Worm (Caenorhabditis elegans) whole organism, L2 larva: ENCODE data around the gene pas-2.

ENCODE experiments used
- C34F6.9 ChIP-seq: fragments of 150-350 bp; optimal IDR thresholded peaks from 2 replicates; lab custom pipeline; 2014; ENCODE audit warnings: missing biosample characterization, missing genetic modification characterization
- F13H6.1 ChIP-seq: sonication (generic microtip); optimal IDR thresholded peaks from 2 replicates; lab custom pipeline; 2016; ENCODE audit warnings: missing genetic modification characterization, missing compliant biosample characterization
- R02D3.7 ChIP-seq: fragments of 150-350 bp; optimal IDR thresholded peaks from 2 replicates; lab custom pipeline; 2014; ENCODE audit warnings: missing biosample characterization, missing genetic modification characterization
- Y55F3AM.14 ChIP-seq: fragments of 200-800 bp; sonication (Bioruptor generic); optimal IDR thresholded peaks from 2 replicates; lab custom pipeline; 2018; ENCODE audit warnings: mild to moderate bottlenecking, missing genetic modification characterization, missing compliant biosample characterization
- ZK546.5 ChIP-seq: sonication (generic microtip); optimal IDR thresholded peaks from 2 replicates; lab custom pipeline; 2017; ENCODE audit warnings: missing biosample characterization, missing genetic modification characterization
- ama-1 ChIP-seq: fragments of 150-350 bp; optimal IDR thresholded peaks from 2 replicates; lab custom pipeline; 2018; ENCODE audit warnings: inconsistent platforms
- blmp-1 ChIP-seq: sonication (generic microtip); optimal IDR thresholded peaks from 2 replicates; lab custom pipeline; 2017; ENCODE audit warnings: missing genetic modification characterization, mild to moderate bottlenecking, missing compliant biosample characterization, antibody characterized with exemption, moderate library complexity; ENCODE audit not compliant: insufficient read depth
- crh-2 ChIP-seq: sonication (generic microtip); optimal IDR thresholded peaks from 2 replicates; lab custom pipeline; 2017; ENCODE audit warnings: missing biosample characterization, missing genetic modification characterization
- elt-1 ChIP-seq: fragments of 150-350 bp; optimal IDR thresholded peaks from 2 replicates; lab custom pipeline; 2014; ENCODE audit warnings: missing biosample characterization, missing genetic modification characterization
- elt-3 ChIP-seq: sonication (generic microtip); optimal IDR thresholded peaks from 2 replicates; lab custom pipeline; 2017; ENCODE audit warnings: missing biosample characterization, missing genetic modification characterization
- fos-1 ChIP-seq: fragments of 150-350 bp; optimal IDR thresholded peaks from 2 replicates; lab custom pipeline; 2014; ENCODE audit warnings: missing biosample characterization, missing genetic modification characterization
- gmeb-1 ChIP-seq: fragments of 150-350 bp; optimal IDR thresholded peaks from 2 replicates; lab custom pipeline; 2014; ENCODE audit warnings: missing biosample characterization, missing genetic modification characterization
- lin-11 ChIP-seq: fragments of 150-350 bp; sonication (generic microtip); optimal IDR thresholded peaks from 2 replicates; lab custom pipeline; 2014; ENCODE audit warnings: missing biosample characterization, missing genetic modification characterization, inconsistent platforms, mixed read lengths
- lin-39 ChIP-seq: fragments of 150-350 bp; optimal IDR thresholded peaks from 2 replicates; lab custom pipeline; 2014; ENCODE audit warnings: missing biosample characterization, missing genetic modification reagents, missing genetic modification characterization
- lsy-2 ChIP-seq, 2 experiments: fragments of 150-350 bp in 1 of 2; sonication (generic microtip) in 1 of 2; optimal IDR thresholded peaks; 2 replicates each; lab custom pipeline; 2014 to 2017; ENCODE audit warnings: missing biosample characterization in 2 of 2, missing genetic modification characterization in 2 of 2
- mdl-1 ChIP-seq, 2 experiments: fragments of 150-350 bp in 1 of 2; sonication (generic microtip) in 1 of 2; optimal IDR thresholded peaks; 2 replicates each; lab custom pipeline; 2017; ENCODE audit warnings: missing biosample characterization in 2 of 2, missing genetic modification characterization in 2 of 2
- nhr-11 ChIP-seq: fragments of 150-350 bp; optimal IDR thresholded peaks from 2 replicates; lab custom pipeline; 2014; ENCODE audit warnings: missing biosample characterization, missing genetic modification characterization
- nhr-12 ChIP-seq: fragments of 150-350 bp; optimal IDR thresholded peaks from 2 replicates; lab custom pipeline; 2014; ENCODE audit warnings: missing biosample characterization, missing genetic modification characterization
- nhr-129 ChIP-seq: fragments of 150-350 bp; optimal IDR thresholded peaks from 2 replicates; lab custom pipeline; 2014; ENCODE audit warnings: missing biosample characterization, missing genetic modification characterization
- nhr-21 ChIP-seq: fragments of 150-350 bp; optimal IDR thresholded peaks from 2 replicates; lab custom pipeline; 2014; ENCODE audit warnings: missing biosample characterization, missing genetic modification characterization
- nhr-23 ChIP-seq: fragments of 150-350 bp; optimal IDR thresholded peaks from 2 replicates; lab custom pipeline; 2014; ENCODE audit warnings: missing biosample characterization, missing genetic modification reagents, missing genetic modification characterization
- nhr-25 ChIP-seq: fragments of 150-350 bp; sonication (generic microtip); optimal IDR thresholded peaks from 3 replicates; lab custom pipeline; 2014; ENCODE audit warnings: missing biosample characterization, missing genetic modification characterization
- nhr-6 ChIP-seq: fragments of 150-350 bp; optimal IDR thresholded peaks from 2 replicates; lab custom pipeline; 2014; ENCODE audit warnings: missing biosample characterization, missing genetic modification characterization
- peb-1 ChIP-seq: fragments of 150-350 bp; optimal IDR thresholded peaks from 2 replicates; lab custom pipeline; 2014; ENCODE audit warnings: missing biosample characterization, missing genetic modification characterization
- sem-4 ChIP-seq: fragments of 150-350 bp; optimal IDR thresholded peaks from 2 replicates; lab custom pipeline; 2014; ENCODE audit warnings: missing biosample characterization, missing genetic modification reagents, missing genetic modification characterization
- skn-1 ChIP-seq: sonication (generic microtip); optimal IDR thresholded peaks from 2 replicates; lab custom pipeline; 2017; ENCODE audit warnings: missing biosample characterization, missing genetic modification characterization
- sma-3 ChIP-seq: sonication (generic microtip); optimal IDR thresholded peaks from 2 replicates; lab custom pipeline; 2016; ENCODE audit warnings: missing genetic modification reagents, missing genetic modification characterization, missing compliant biosample characterization
- sma-9 ChIP-seq, 2 experiments: fragments of 150-350 bp in 1 of 2; sonication (generic microtip) in 1 of 2; optimal IDR thresholded peaks; 2 replicates each; lab custom pipeline; 2014 to 2016; ENCODE audit warnings: missing genetic modification characterization in 2 of 2, mild to moderate bottlenecking in 1 of 2, missing biosample characterization in 1 of 2, missing compliant biosample characterization in 1 of 2, missing genetic modification reagents in 1 of 2, moderate library complexity in 1 of 2
- snpc-4 ChIP-seq: fragments of 150-350 bp; optimal IDR thresholded peaks from 2 replicates; lab custom pipeline; 2014; ENCODE audit warnings: missing biosample characterization, missing genetic modification characterization
- unc-39 ChIP-seq: fragments of 150-350 bp; optimal IDR thresholded peaks from 2 replicates; lab custom pipeline; 2014; ENCODE audit warnings: missing biosample characterization, missing genetic modification characterization
- unc-55 ChIP-seq: fragments of 150-350 bp; sonication (generic microtip); optimal IDR thresholded peaks from 3 replicates; lab custom pipeline; 2014; ENCODE audit warnings: missing biosample characterization, missing genetic modification reagents, missing genetic modification characterization
- zag-1 ChIP-seq: fragments of 150-350 bp; optimal IDR thresholded peaks from 2 replicates; lab custom pipeline; 2014; ENCODE audit warnings: missing biosample characterization, missing genetic modification characterization
- ztf-1 ChIP-seq: fragments of 200-800 bp; sonication (Bioruptor generic); conservative IDR thresholded peaks from 2 replicates; pipeline ENCODE4 v1.3.6; 2022; ENCODE audit warnings: missing genetic modification characterization, missing compliant biosample characterization
- ztf-11 ChIP-seq: sonication (generic microtip); optimal IDR thresholded peaks from 2 replicates; lab custom pipeline; 2017; ENCODE audit warnings: missing biosample characterization, missing genetic modification characterization

pas-2 gene

ce11 chrV:10730824-10731416 lies 39.2 kb upstream of the pas-2 start:
- peak; percentile 5 for TF ChIP-seq nhr-21 (tag; lab: Kevin White, UChicago)
- TF ChIP-seq blmp-1, result no peak
- TF ChIP-seq R02D3.7 (tag; lab: Kevin White, UChicago), result no peak
- TF ChIP-seq zag-1, result no peak
- no peak for TF ChIP-seq elt-3 (tag; lab: Kevin White, UChicago)
- TF ChIP-seq lsy-2 (tag; optimal IDR thresholded peaks at IDR 0.05; lab: Kevin White, UChicago), result peak in 1 of 2 experiments; percentile 5
- TF ChIP-seq Y55F3AM.14 (GFP tag; lab: Kevin White, UChicago), result no peak
- TF ChIP-seq nhr-11 (tag; lab: Kevin White, UChicago), result peak; percentile 28
- TF ChIP-seq ztf-1 (GFP tag; lab: Robert Waterston, UW), result no peak
- peak; percentile 14 for TF ChIP-seq F13H6.1 (tag; lab: Kevin White, UChicago)
- TF ChIP-seq lin-39 (tag; lab: Kevin White, UChicago), result no peak

- peak; percentile 3 for TF ChIP-seq F13H6.1 (tag; lab: Kevin White, UChicago)
- no peak for TF ChIP-seq ztf-11 (tag; lab: Kevin White, UChicago)
- peak; percentile 13 for TF ChIP-seq fos-1 (tag; lab: Kevin White, UChicago)
- peak; percentile 14 for TF ChIP-seq crh-2 (tag; lab: Kevin White, UChicago)
- TF ChIP-seq nhr-129 (tag; lab: Kevin White, UChicago), result peak; percentile 38
- TF ChIP-seq nhr-23 (tag; lab: Kevin White, UChicago), result no peak
- no peak for TF ChIP-seq ZK546.5 (tag; lab: Kevin White, UChicago)
- no peak for TF ChIP-seq zag-1
- TF ChIP-seq sma-9 (GFP tag; optimal IDR thresholded peaks at IDR 0.05; lab: Kevin White, UChicago), result peak; percentile 64
- TF ChIP-seq sma-9 (tag; optimal IDR thresholded peaks at IDR 0.05; lab: Kevin White, UChicago), result no peak
- TF ChIP-seq, all 48 proteins: peak for 5
Observed at ce11 chrV:10731989-10732472, 38.1 kb upstream of the pas-2 start, which contains the start of gene T28B11.1. T28B11.1 (minus strand) TSS chrV:10732422.

ce11 chrV:10736756-10737155 lies 33.4 kb upstream of the pas-2 start, which contains the start of the genes mre-11 and wdr-5.3:
mre-11 (minus strand) TSS chrV:10736868.
wdr-5.3 (plus strand) TSS chrV:10737116.
- no peak for TF ChIP-seq R02D3.7 (tag; lab: Kevin White, UChicago)
- TF ChIP-seq F13H6.1 (tag; lab: Kevin White, UChicago), result peak; percentile 67
- peak; percentile 40 for TF ChIP-seq nhr-6 (tag; lab: Kevin White, UChicago)
- TF ChIP-seq ztf-1 (GFP tag; lab: Robert Waterston, UW), result no peak
- no peak for TF ChIP-seq nhr-12 (tag; lab: Kevin White, UChicago)
- peak; percentile 89 for TF ChIP-seq sma-9 (GFP tag; optimal IDR thresholded peaks at IDR 0.05; lab: Kevin White, UChicago)
- TF ChIP-seq sma-9 (tag; optimal IDR thresholded peaks at IDR 0.05; lab: Kevin White, UChicago), result no peak
- no peak for TF ChIP-seq skn-1 (tag; lab: Kevin White, UChicago)
- no peak for TF ChIP-seq nhr-25 (tag; lab: Kevin White, UChicago)
- no peak for TF ChIP-seq unc-39 (tag; lab: Kevin White, UChicago)
- TF ChIP-seq ama-1 (lab: Kevin White, UChicago), result no peak
- TF ChIP-seq snpc-4 (tag; lab: Kevin White, UChicago), result peak; percentile 27
- TF ChIP-seq peb-1, result no peak
- TF ChIP-seq C34F6.9 (tag; lab: Kevin White, UChicago), result peak; percentile 69
- TF ChIP-seq unc-55 (GFP tag; lab: Kevin White, UChicago), result no peak
- TF ChIP-seq zag-1, result no peak
- TF ChIP-seq lin-11 (tag; lab: Kevin White, UChicago), result peak; percentile 32
- TF ChIP-seq nhr-129 (tag; lab: Kevin White, UChicago), result peak; percentile 18
- no peak for TF ChIP-seq elt-1
- peak; percentile 80 for TF ChIP-seq gmeb-1 (tag; lab: Kevin White, UChicago)
- no peak for TF ChIP-seq ztf-11 (tag; lab: Kevin White, UChicago)
- TF ChIP-seq crh-2 (tag; lab: Kevin White, UChicago), result peak; percentile 78
- TF ChIP-seq sma-3, result peak; percentile 64
- TF ChIP-seq sem-4 (tag; lab: Kevin White, UChicago), result no peak
- TF ChIP-seq nhr-11 (tag; lab: Kevin White, UChicago), result no peak
- peak in 1 of 2 experiments; percentile 16 for TF ChIP-seq mdl-1 (tag; optimal IDR thresholded peaks at IDR 0.05; lab: Kevin White, UChicago)
- peak in 1 of 2 experiments; percentile 8 for TF ChIP-seq lsy-2 (tag; optimal IDR thresholded peaks at IDR 0.05; lab: Kevin White, UChicago)
- TF ChIP-seq, all 48 proteins: peak for 12
